Fruit fly (Drosophila melanogaster) whole organism, pupa: ENCODE measurements around the gene CG4829.
A peak's percentile ranks its signal among the peaks of the same experiment; 100 is the strongest.

ENCODE experiments used
- CG10348 ChIP-seq: fragments of 200-800 bp; sonication (Bioruptor generic); IDR thresholded peaks from 2 replicates; pipeline ENCODE4 v1.3.6; 2022; ENCODE audit warnings: missing biosample characterization, missing genetic modification characterization
- CG12605 ChIP-seq: fragments of 200-800 bp; sonication (Bioruptor generic); IDR thresholded peaks from 2 replicates; pipeline ENCODE4 v1.3.6; 2022; ENCODE audit warnings: missing biosample characterization, missing genetic modification characterization
- CG13204 ChIP-seq: fragments of 200-800 bp; sonication (Bioruptor generic); optimal IDR thresholded peaks from 2 replicates; lab custom pipeline; 2018; ENCODE audit warnings: missing biosample characterization, mild to moderate bottlenecking, missing genetic modification characterization, moderate library complexity
- CG14655 ChIP-seq: fragments of 200-800 bp; sonication (Bioruptor generic); optimal IDR thresholded peaks from 3 replicates; lab custom pipeline; 2017; ENCODE audit warnings: mild to moderate bottlenecking, missing biosample characterization, missing genetic modification reagents, missing genetic modification characterization
- CG15710 ChIP-seq: fragments of 200-800 bp; sonication (Bioruptor generic); optimal IDR thresholded peaks from 2 replicates; lab custom pipeline; 2018; ENCODE audit warnings: missing biosample characterization, mild to moderate bottlenecking, missing genetic modification characterization, moderate library complexity
- CG17806 ChIP-seq: fragments of 200-800 bp; sonication (Bioruptor generic); optimal IDR thresholded peaks from 2 replicates; lab custom pipeline; 2018; ENCODE audit warnings: missing biosample characterization, mild to moderate bottlenecking, missing genetic modification characterization, moderate library complexity
- CG32121 ChIP-seq: fragments of 200-800 bp; sonication (Bioruptor generic); IDR thresholded peaks from 2 replicates; pipeline ENCODE4 v1.3.6; 2022; ENCODE audit warnings: missing biosample characterization, missing genetic modification characterization
- CG34367 ChIP-seq: fragments of 200-800 bp; sonication (Bioruptor generic); optimal IDR thresholded peaks from 2 replicates; lab custom pipeline; 2018; ENCODE audit warnings: missing biosample characterization, mild to moderate bottlenecking, missing genetic modification characterization
- CG4496 ChIP-seq: fragments of 200-800 bp; sonication (Bioruptor generic); IDR thresholded peaks from 3 replicates; pipeline ENCODE4 v1.3.6; 2022; ENCODE audit warnings: missing biosample characterization, missing genetic modification characterization
- CG8159 ChIP-seq: fragments of 200-800 bp; sonication (Bioruptor generic); optimal IDR thresholded peaks from 3 replicates; lab custom pipeline; 2018; ENCODE audit warnings: missing biosample characterization, mild to moderate bottlenecking, missing genetic modification characterization, moderate library complexity
- CG8301 ChIP-seq: fragments of 200-800 bp; sonication (Bioruptor generic); optimal IDR thresholded peaks from 2 replicates; lab custom pipeline; 2018; ENCODE audit warnings: missing biosample characterization, mild to moderate bottlenecking, missing genetic modification characterization
- CG9948 ChIP-seq: fragments of 200-800 bp; sonication (Bioruptor generic); optimal IDR thresholded peaks from 2 replicates; lab custom pipeline; 2018; ENCODE audit warnings: missing biosample characterization, mild to moderate bottlenecking, missing genetic modification characterization, moderate library complexity
- D1 ChIP-seq: fragments of 200-800 bp; sonication (Bioruptor generic); optimal IDR thresholded peaks from 2 replicates; lab custom pipeline; 2018; ENCODE audit warnings: missing biosample characterization, mild to moderate bottlenecking, missing genetic modification characterization, moderate library complexity
- EcR ChIP-seq: fragments of 200-800 bp; sonication (Bioruptor generic); optimal IDR thresholded peaks from 3 replicates; lab custom pipeline; 2019; ENCODE audit warnings: missing biosample characterization, missing genetic modification characterization, mild to moderate bottlenecking, moderate library complexity, missing genetic modification reagents
- Ets98B ChIP-seq: fragments of 200-800 bp; sonication (Bioruptor generic); IDR thresholded peaks from 2 replicates; pipeline ENCODE4 v1.3.6; 2022; ENCODE audit warnings: missing biosample characterization, missing genetic modification characterization
- Pif1A ChIP-seq: fragments of 200-800 bp; sonication (Bioruptor generic); optimal IDR thresholded peaks from 3 replicates; lab custom pipeline; 2016; ENCODE audit warnings: missing biosample characterization, missing genetic modification characterization
- Pif1B ChIP-seq: fragments of 200-800 bp; sonication (Bioruptor generic); optimal IDR thresholded peaks from 3 replicates; lab custom pipeline; 2016; ENCODE audit warnings: missing biosample characterization, missing genetic modification characterization
- Snoo ChIP-seq: fragments of 200-800 bp; sonication (Bioruptor generic); optimal IDR thresholded peaks from 3 replicates; lab custom pipeline; 2017; ENCODE audit warnings: missing biosample characterization, mild to moderate bottlenecking, missing genetic modification characterization, inconsistent platforms
- fd96Ca ChIP-seq: fragments of 200-800 bp; sonication (Bioruptor generic); IDR thresholded peaks from 3 replicates; pipeline ENCODE4 v1.3.6; 2022; ENCODE audit warnings: missing biosample characterization, missing genetic modification characterization
- gl ChIP-seq: fragments of 200-800 bp; sonication (Bioruptor generic); optimal IDR thresholded peaks from 2 replicates; lab custom pipeline; 2018; ENCODE audit warnings: missing biosample characterization, mild to moderate bottlenecking, missing genetic modification characterization
- rn ChIP-seq: fragments of 200-800 bp; sonication (Bioruptor generic); IDR thresholded peaks from 2 replicates; pipeline ENCODE4 v1.3.6; 2022; ENCODE audit warnings: missing biosample characterization, missing genetic modification characterization

Gene CG4829

dm6 chrX:16833097-16833496 lies 21.6 kb downstream of the CG4829 start:
- TF ChIP-seq CG14655 (GFP tag; lab: Kevin White, UChicago) (peak; percentile 84), gl (tag; lab: Kevin White, UChicago) (peak; percentile 78), Pif1B (GFP tag; lab: Kevin White, UChicago) (peak; percentile 83), CG13204 (GFP tag; lab: Kevin White, UChicago) (peak; percentile 69), CG17806 (tag; lab: Kevin White, UChicago) (peak; percentile 85), fd96Ca (GFP tag; lab: Robert Waterston, UW) (peak; percentile 86), EcR (GFP tag; lab: Kevin White, UChicago) (peak; percentile 22), CG8159 (tag; lab: Kevin White, UChicago) (peak; percentile 88), Ets98B (peak; percentile 87), CG15710 (tag; lab: Kevin White, UChicago) (peak; percentile 90), CG8301 (tag; lab: Kevin White, UChicago) (peak; percentile 83), Pif1A (peak; percentile 85), CG4496 (peak; percentile 91), rn (GFP tag; lab: Robert Waterston, UW) (peak; percentile 48; the same call in 1 of the 2 replicates), CG32121 (GFP tag; lab: Robert Waterston, UW) (peak; percentile 89), D1 (tag; lab: Kevin White, UChicago) (peak; percentile 47), CG9948 (tag; lab: Kevin White, UChicago) (peak; percentile 83), CG10348 (no peak), CG12605 (GFP tag; lab: Robert Waterston, UW) (peak; percentile 86), CG34367 (tag; lab: Kevin White, UChicago) (peak; percentile 87), Snoo (peak; percentile 73)

dm6 chrX:16834259-16834658 lies 22.8 kb downstream of the CG4829 start:
- TF ChIP-seq gl (tag; lab: Kevin White, UChicago) (no peak), CG14655 (GFP tag; lab: Kevin White, UChicago) (peak; percentile 89), CG10348 (no peak), CG12605 (GFP tag; lab: Robert Waterston, UW) (no peak), CG4496 (peak; percentile 48; the same call in 2 of the 3 replicates), D1 (tag; lab: Kevin White, UChicago) (no peak), CG15710 (tag; lab: Kevin White, UChicago) (peak; percentile 36), Ets98B (peak; percentile 19; the same call in 1 of the 2 replicates), CG8301 (tag; lab: Kevin White, UChicago) (peak; percentile 79), CG32121 (GFP tag; lab: Robert Waterston, UW) (peak; percentile 81), rn (GFP tag; lab: Robert Waterston, UW) (no peak), fd96Ca (GFP tag; lab: Robert Waterston, UW) (0 out of 3 replicates have a peak, but pooled peaks have one; percentile 47), EcR (GFP tag; lab: Kevin White, UChicago) (no peak), Pif1B (GFP tag; lab: Kevin White, UChicago) (peak; percentile 52), CG17806 (tag; lab: Kevin White, UChicago) (peak; percentile 38), Snoo (no peak), CG13204 (GFP tag; lab: Kevin White, UChicago) (no peak), CG8159 (tag; lab: Kevin White, UChicago) (peak; percentile 11), CG34367 (tag; lab: Kevin White, UChicago) (peak; percentile 4), Pif1A (peak; percentile 66), CG9948 (tag; lab: Kevin White, UChicago) (peak; percentile 73)

- TF ChIP-seq EcR (GFP tag; lab: Kevin White, UChicago) (peak; percentile 21), CG9948 (tag; lab: Kevin White, UChicago) (no peak), CG12605 (GFP tag; lab: Robert Waterston, UW) (peak; percentile 37; the same call in 1 of the 2 replicates), CG15710 (tag; lab: Kevin White, UChicago) (no peak), CG34367 (tag; lab: Kevin White, UChicago) (no peak), rn (GFP tag; lab: Robert Waterston, UW) (no peak), CG17806 (tag; lab: Kevin White, UChicago) (no peak), CG32121 (GFP tag; lab: Robert Waterston, UW) (no peak; the same call in 1 of the 2 replicates), gl (tag; lab: Kevin White, UChicago) (peak; percentile 14), CG8301 (tag; lab: Kevin White, UChicago) (no peak), Snoo (no peak), CG13204 (GFP tag; lab: Kevin White, UChicago) (peak; percentile 29), Pif1B (GFP tag; lab: Kevin White, UChicago) (no peak), fd96Ca (GFP tag; lab: Robert Waterston, UW) (no peak), CG4496 (peak; percentile 47; the same call in 1 of the 3 replicates), Ets98B (peak; percentile 12; the same call in 1 of the 2 replicates), D1 (tag; lab: Kevin White, UChicago) (no peak)
Observed at dm6 chrX:16835304-16835703, 23.8 kb downstream of the CG4829 start, which contains the start of the genes CG13004 and CG46306. Gene CG13004 (minus strand): TSS chrX:16835520. Gene CG46306 (minus strand): TSS chrX:16835520.

dm6 chrX:16836091-16836799 lies 24.7 kb downstream of the CG4829 start:
- TF ChIP-seq CG4496, result 0 out of 3 replicates have a peak, but pooled peaks have one; percentile 22
- peak; percentile 19 for TF ChIP-seq CG13204 (GFP tag; lab: Kevin White, UChicago)
- peak; percentile 65 for TF ChIP-seq EcR (GFP tag; lab: Kevin White, UChicago)
- no peak for TF ChIP-seq rn (GFP tag; lab: Robert Waterston, UW)

dm6 chrX:16836805-16837333 lies 25.4 kb downstream of the CG4829 start:
- TF ChIP-seq rn (GFP tag; lab: Robert Waterston, UW) (no peak), CG14655 (GFP tag; lab: Kevin White, UChicago) (peak; percentile 30), EcR (GFP tag; lab: Kevin White, UChicago) (peak; percentile 42), Pif1B (GFP tag; lab: Kevin White, UChicago) (no peak)
